Fruit fly (Drosophila melanogaster) whole organism, embryonic: ENCODE measurements around the gene Lim1.

Experiments
- Awh ChIP-seq: fragments of 200-800 bp; sonication (Bioruptor generic); IDR thresholded peaks from 2 replicates; pipeline ENCODE4, ENCODE4 v1.3.6; 2022; ENCODE audit warnings: missing biosample characterization, missing genetic modification characterization
- CG12942 ChIP-seq: fragments of 200-800 bp; sonication (Bioruptor generic); optimal IDR thresholded peaks from 3 replicates; lab custom pipeline; 2016; ENCODE audit warnings: missing biosample characterization, missing genetic modification characterization
- CG14050 ChIP-seq: fragments of 200-800 bp; sonication (Bioruptor generic); IDR thresholded peaks from 3 replicates; pipeline ENCODE4 v1.3.6; 2022; ENCODE audit warnings: missing biosample characterization, missing genetic modification characterization
- CG14441 ChIP-seq: fragments of 200-800 bp; sonication (Bioruptor generic); IDR thresholded peaks from 2 replicates; pipeline ENCODE4 v1.3.6; 2022; ENCODE audit warnings: missing biosample characterization, missing genetic modification characterization
- CG15479 ChIP-seq: fragments of 200-800 bp; sonication (Bioruptor generic); optimal IDR thresholded peaks from 3 replicates; lab custom pipeline; 2019; ENCODE audit warnings: missing biosample characterization, mild to moderate bottlenecking, missing genetic modification characterization, moderate library complexity
- CG16813 ChIP-seq: fragments of 200-800 bp; sonication (Bioruptor generic); IDR thresholded peaks from 3 replicates; pipeline ENCODE4 v1.3.6; 2022; ENCODE audit warnings: missing biosample characterization, missing genetic modification characterization; ENCODE audit not compliant: partially characterized antibody
- CG17186 ChIP-seq: fragments of 200-800 bp; sonication (Bioruptor generic); optimal IDR thresholded peaks from 3 replicates; lab custom pipeline; 2017; ENCODE audit warnings: missing biosample characterization, missing genetic modification reagents, missing genetic modification characterization
- CG17361 ChIP-seq: fragments of 200-800 bp; sonication (Bioruptor generic); IDR thresholded peaks from 3 replicates; pipeline ENCODE4 v1.3.6; 2022; ENCODE audit warnings: missing biosample characterization, missing genetic modification characterization
- CG17385 ChIP-seq: fragments of 200-800 bp; sonication (Bioruptor generic); optimal IDR thresholded peaks from 3 replicates; lab custom pipeline; 2018; ENCODE audit warnings: missing biosample characterization, mild to moderate bottlenecking, missing genetic modification characterization
- CG17612 ChIP-seq: fragments of 200-800 bp; sonication (Bioruptor generic); IDR thresholded peaks from 2 replicates; pipeline ENCODE4 v1.3.6; 2022; ENCODE audit warnings: missing biosample characterization, missing genetic modification characterization
- CG18011 ChIP-seq: fragments of 200-800 bp; sonication (Bioruptor generic); optimal IDR thresholded peaks from 2 replicates; lab custom pipeline; 2017; ENCODE audit warnings: missing biosample characterization, missing genetic modification characterization, mild to moderate bottlenecking, moderate library complexity, missing genotype
- CG30431 ChIP-seq: fragments of 200-800 bp; sonication (Bioruptor generic); optimal IDR thresholded peaks from 2 replicates; lab custom pipeline; 2017; ENCODE audit warnings: missing biosample characterization, missing genetic modification characterization
- CG31388 ChIP-seq: fragments of 200-800 bp; sonication (Bioruptor generic); optimal IDR thresholded peaks from 2 replicates; lab custom pipeline; 2016; ENCODE audit warnings: missing biosample characterization, missing genetic modification characterization
- CG3726 ChIP-seq: fragments of 200-800 bp; sonication (Bioruptor generic); IDR thresholded peaks from 3 replicates; pipeline ENCODE4, ENCODE4 v1.3.6; 2022; ENCODE audit warnings: missing biosample characterization, missing genetic modification characterization
- CG4360 ChIP-seq: fragments of 200-800 bp; sonication (Bioruptor generic); IDR thresholded peaks from 2 replicates; pipeline ENCODE4 v1.3.6; 2022; ENCODE audit warnings: missing biosample characterization, missing genetic modification characterization
- CG7745 ChIP-seq: fragments of 200-800 bp; sonication (Bioruptor generic); optimal IDR thresholded peaks from 2 replicates; lab custom pipeline; 2018; ENCODE audit warnings: missing biosample characterization, mild to moderate bottlenecking, missing genetic modification characterization, moderate library complexity
- CG8388 ChIP-seq: fragments of 200-800 bp; sonication (Bioruptor generic); optimal IDR thresholded peaks from 2 replicates; lab custom pipeline; 2019; ENCODE audit warnings: missing biosample characterization, mild to moderate bottlenecking, missing genetic modification characterization, moderate library complexity
- CG9609 ChIP-seq: fragments of 200-800 bp; sonication (Bioruptor generic); optimal IDR thresholded peaks from 3 replicates; lab custom pipeline; 2016; ENCODE audit warnings: missing biosample characterization, missing genetic modification characterization
- Ets97D ChIP-seq: fragments of 200-800 bp; sonication (Bioruptor generic); optimal IDR thresholded peaks from 3 replicates; lab custom pipeline; 2016; ENCODE audit warnings: missing biosample characterization, missing genetic modification characterization
- HLH54F ChIP-seq: fragments of 200-800 bp; sonication (Bioruptor generic); optimal IDR thresholded peaks from 3 replicates; lab custom pipeline; 2016; ENCODE audit warnings: missing biosample characterization, missing genetic modification characterization
- Hmr ChIP-seq: fragments of 200-800 bp; sonication (Bioruptor generic); optimal IDR thresholded peaks from 3 replicates; lab custom pipeline; 2017; ENCODE audit warnings: mild to moderate bottlenecking, missing biosample characterization, missing genetic modification reagents, missing genetic modification characterization
- Hr78 ChIP-seq, 2 experiments: fragments of 200-800 bp in 1 of 2; fragments of >200 bp in 1 of 2; sonication (Bioruptor generic) in 1 of 2; optimal IDR thresholded peaks; 2 replicates each; lab custom pipeline; 2017 to 2019; ENCODE audit warnings: missing biosample characterization in 2 of 2, missing genetic modification characterization in 2 of 2, mild to moderate bottlenecking in 1 of 2, moderate library complexity in 1 of 2
- MTF-1 ChIP-seq: fragments of 200-800 bp; sonication (Bioruptor generic); optimal IDR thresholded peaks from 2 replicates; lab custom pipeline; 2018; ENCODE audit warnings: missing biosample characterization, mild to moderate bottlenecking, missing genetic modification characterization, borderline replicate concordance
- Med ChIP-seq: fragments of 200-800 bp; sonication (Bioruptor generic); peaks from one replicate; lab custom pipeline; 2016; ENCODE audit warnings: missing biosample characterization, missing genetic modification characterization, mild to moderate bottlenecking, inconsistent platforms, moderate library complexity
- Nf-YB ChIP-seq: fragments of 200-800 bp; sonication (Bioruptor generic); optimal IDR thresholded peaks from 3 replicates; lab custom pipeline; 2019; ENCODE audit warnings: missing biosample characterization, mild to moderate bottlenecking, missing genetic modification characterization, moderate library complexity
- Pdp1 ChIP-seq, 2 experiments: fragments of 200-800 bp; sonication (Bioruptor generic); optimal IDR thresholded peaks; 3 replicates each; lab custom pipeline; 2016; ENCODE audit warnings: missing biosample characterization in 2 of 2, missing genetic modification characterization in 2 of 2, mild to moderate bottlenecking in 1 of 2, moderate library complexity in 1 of 2
- Sry-β ChIP-seq: fragments of 200-800 bp; sonication (Bioruptor generic); optimal IDR thresholded peaks from 2 replicates; lab custom pipeline; 2018; ENCODE audit warnings: missing biosample characterization, mild to moderate bottlenecking, missing genetic modification characterization, moderate library complexity
- Xbp1 ChIP-seq: fragments of 200-800 bp; sonication (Bioruptor generic); optimal IDR thresholded peaks from 3 replicates; lab custom pipeline; 2016; ENCODE audit warnings: missing biosample characterization, mild to moderate bottlenecking, missing genetic modification characterization
- ap ChIP-seq: fragments of 200-800 bp; sonication (Bioruptor generic); IDR thresholded peaks from 2 replicates; pipeline ENCODE4 v1.3.6; 2022; ENCODE audit warnings: missing biosample characterization, missing genetic modification characterization
- ara ChIP-seq: fragments of 200-800 bp; sonication (Bioruptor generic); IDR thresholded peaks from 2 replicates; pipeline ENCODE4 v1.3.6; 2022; ENCODE audit warnings: missing biosample characterization, missing genetic modification characterization
- bigmax ChIP-seq: fragments of 200-800 bp; sonication (Bioruptor generic); optimal IDR thresholded peaks from 2 replicates; lab custom pipeline; 2018; ENCODE audit warnings: missing biosample characterization, mild to moderate bottlenecking, missing genetic modification characterization
- bsh ChIP-seq, 2 experiments: fragments of 200-800 bp; sonication (Bioruptor generic); optimal IDR thresholded peaks; 2 replicates each; lab custom pipeline; 2017 to 2018; ENCODE audit warnings: mild to moderate bottlenecking in 2 of 2, missing biosample characterization in 2 of 2, missing genetic modification characterization in 2 of 2, moderate library complexity in 1 of 2
- crol ChIP-seq: fragments of 200-800 bp; sonication (Bioruptor generic); IDR thresholded peaks from 2 replicates; pipeline ENCODE4 v1.3.6; 2022; ENCODE audit warnings: missing biosample characterization, missing genetic modification characterization
- ems ChIP-seq: fragments of 200-800 bp; sonication (Bioruptor generic); optimal IDR thresholded peaks from 3 replicates; lab custom pipeline; 2016; ENCODE audit warnings: missing biosample characterization, missing genetic modification characterization
- ewg ChIP-seq: fragments of 200-800 bp; sonication (Bioruptor generic); optimal IDR thresholded peaks from 3 replicates; lab custom pipeline; 2017; ENCODE audit warnings: mild to moderate bottlenecking, missing biosample characterization, missing genetic modification reagents, missing genetic modification characterization
- gem ChIP-seq: fragments of 200-800 bp; sonication (Bioruptor generic); optimal IDR thresholded peaks from 2 replicates; lab custom pipeline; 2019; ENCODE audit warnings: missing biosample characterization, mild to moderate bottlenecking, missing genetic modification characterization, moderate library complexity
- kni ChIP-seq: fragments of 200-800 bp; sonication (Bioruptor generic); optimal IDR thresholded peaks from 3 replicates; lab custom pipeline; 2017; ENCODE audit warnings: mild to moderate bottlenecking, missing biosample characterization, missing genetic modification reagents, missing genetic modification characterization
- lilli ChIP-seq: fragments of 200-800 bp; sonication (Bioruptor generic); optimal IDR thresholded peaks from 3 replicates; lab custom pipeline; 2016; ENCODE audit warnings: missing biosample characterization, missing genetic modification characterization
- nerfin-2 ChIP-seq: fragments of 200-800 bp; sonication (Bioruptor generic); IDR thresholded peaks from 2 replicates; pipeline ENCODE4 v1.3.6; 2022; ENCODE audit warnings: missing biosample characterization, missing genetic modification characterization; ENCODE audit not compliant: partially characterized antibody
- oc ChIP-seq: fragments of 200-800 bp; sonication (Bioruptor generic); optimal IDR thresholded peaks from 2 replicates; lab custom pipeline; 2018; ENCODE audit warnings: missing biosample characterization, mild to moderate bottlenecking, missing genetic modification characterization, moderate library complexity
- pan ChIP-seq, 4 experiments: fragments of >200 bp in 3 of 4; fragments of 200-800 bp in 1 of 4; sonication (Bioruptor generic) in 1 of 4; optimal IDR thresholded peaks in 3 of 4; IDR thresholded peaks in 1 of 4; 2 replicates each; pipeline versions ENCODE4 v1.3.6 to Lab custom; 2017 to 2022; ENCODE audit warnings: missing biosample characterization in 2 of 4, missing genetic modification characterization in 2 of 4, mixed read lengths in 1 of 4
- row ChIP-seq: fragments of 200-800 bp; sonication (Bioruptor generic); IDR thresholded peaks from 3 replicates; pipeline ENCODE4 v1.3.6; 2022; ENCODE audit warnings: missing biosample characterization, missing genetic modification characterization
- schlank ChIP-seq: fragments of 200-800 bp; sonication (Bioruptor generic); optimal IDR thresholded peaks from 2 replicates; lab custom pipeline; 2018; ENCODE audit warnings: missing biosample characterization, mild to moderate bottlenecking, missing genetic modification characterization
- so ChIP-seq: fragments of 200-800 bp; sonication (Bioruptor generic); IDR thresholded peaks from 3 replicates; pipeline ENCODE4 v1.3.6; 2022; ENCODE audit warnings: missing biosample characterization, missing genetic modification characterization
- sqz ChIP-seq: fragments of 200-800 bp; sonication (Bioruptor generic); optimal IDR thresholded peaks from 3 replicates; lab custom pipeline; 2018; ENCODE audit warnings: missing biosample characterization, mild to moderate bottlenecking, missing genetic modification characterization
- wek ChIP-seq: fragments of 200-800 bp; sonication (Bioruptor generic); optimal IDR thresholded peaks from 3 replicates; lab custom pipeline; 2018; ENCODE audit warnings: missing biosample characterization, mild to moderate bottlenecking, missing genetic modification characterization, moderate library complexity

Gene Lim1

dm6 chrX:8765270-8765669 is 40.3 kb downstream of the Lim1 start:
- TF ChIP-seq CG9609 (GFP tag; lab: Kevin White, UChicago): no peak
- TF ChIP-seq so (GFP tag; lab: Robert Waterston, UW): no peak
- TF ChIP-seq row (GFP tag; lab: Robert Waterston, UW): no peak
- no peak for TF ChIP-seq oc
- TF ChIP-seq CG31388 (GFP tag; lab: Kevin White, UChicago): no peak
- no peak for TF ChIP-seq pan (optimal IDR thresholded peaks at IDR 0.05; lab: Kevin White, UChicago)
- TF ChIP-seq pan (GFP tag; optimal IDR thresholded peaks at IDR 0.05 in 1 of 2, IDR thresholded peaks at IDR 0.05 in 1 of 2): peak in 1 of 2 experiments; percentile 18
- TF ChIP-seq CG30431 (GFP tag; lab: Kevin White, UChicago): no peak
- TF ChIP-seq lilli (GFP tag; lab: Kevin White, UChicago): no peak
- peak; percentile 25 for TF ChIP-seq kni
- TF ChIP-seq ap (GFP tag; lab: Robert Waterston, UW): no peak
- no peak for TF ChIP-seq Pdp1 (GFP tag; optimal IDR thresholded peaks at IDR 0.05; lab: Kevin White, UChicago)
- no peak for TF ChIP-seq ara
- peak; percentile 67 for TF ChIP-seq CG4360 (GFP tag; lab: Robert Waterston, UW)
- no peak for TF ChIP-seq Awh (GFP tag; lab: Robert Waterston, UW)
- no peak for TF ChIP-seq Nf-YB (GFP tag; lab: Kevin White, UChicago)
- TF ChIP-seq CG18011 (GFP tag; lab: Kevin White, UChicago): no peak
- TF ChIP-seq CG15479 (GFP tag; lab: Kevin White, UChicago): no peak
- no peak for TF ChIP-seq ems
- TF ChIP-seq CG17361 (GFP tag; lab: Robert Waterston, UW): 0 out of 3 replicates have a peak, but pooled peaks have one; percentile 22
- TF ChIP-seq gem (tag; lab: Kevin White, UChicago): no peak
- TF ChIP-seq HLH54F: no peak
- TF ChIP-seq Hmr (GFP tag; lab: Kevin White, UChicago): no peak
- TF ChIP-seq CG17385 (GFP tag; lab: Kevin White, UChicago): no peak
- no peak for TF ChIP-seq Ets97D (GFP tag; lab: Kevin White, UChicago)
- no peak for TF ChIP-seq CG12942 (GFP tag; lab: Kevin White, UChicago)
- TF ChIP-seq CG16813 (GFP tag; lab: Robert Waterston, UW): 0 out of 3 replicates have a peak, but pooled peaks have one; percentile 17
- TF ChIP-seq nerfin-2 (GFP tag; lab: Robert Waterston, UW): no peak
- TF ChIP-seq Med (GFP tag; lab: Kevin White, UChicago): peak; percentile 2
- no peak for TF ChIP-seq CG14050
- TF ChIP-seq CG7745 (tag; lab: Kevin White, UChicago): no peak
- no peak for TF ChIP-seq CG17612 (GFP tag; lab: Robert Waterston, UW)
- TF ChIP-seq bsh (GFP tag; optimal IDR thresholded peaks at IDR 0.05; lab: Kevin White, UChicago): no peak
- no peak for TF ChIP-seq ewg (GFP tag; lab: Kevin White, UChicago)
- TF ChIP-seq CG8388 (GFP tag; lab: Kevin White, UChicago): no peak
- no peak for TF ChIP-seq MTF-1 (GFP tag; lab: Kevin White, UChicago)
- no peak for TF ChIP-seq schlank (tag; lab: Kevin White, UChicago)
- TF ChIP-seq CG3726 (GFP tag; lab: Robert Waterston, UW): no peak
- no peak for TF ChIP-seq Sry-β (GFP tag; lab: Kevin White, UChicago)
- no peak for TF ChIP-seq sqz (GFP tag; lab: Kevin White, UChicago)
- TF ChIP-seq CG14441 (GFP tag; lab: Robert Waterston, UW): no peak
- TF ChIP-seq wek (GFP tag; lab: Kevin White, UChicago): no peak
- TF ChIP-seq CG17186: no peak
- TF ChIP-seq bigmax (GFP tag; lab: Kevin White, UChicago): no peak
- peak; percentile 75 for TF ChIP-seq crol
- TF ChIP-seq Hr78 (GFP tag; optimal IDR thresholded peaks at IDR 0.05; lab: Kevin White, UChicago): peak in 1 of 2 experiments; percentile 80
- TF ChIP-seq Xbp1 (GFP tag; lab: Kevin White, UChicago): no peak
- TF ChIP-seq, all 482 proteins: peak for 8
